Fruit fly (Drosophila melanogaster) Kc167 (cell line): ENCODE results near the gene CG42397.

Experiments used
- Myc ChIP-seq: fragments of >200 bp; optimal IDR thresholded peaks from 2 replicates; lab custom pipeline; 2017; ENCODE audit warnings: missing external identifiers
- Sin3A ChIP-seq: fragments of >200 bp; optimal IDR thresholded peaks from 2 replicates; lab custom pipeline; 2018; ENCODE audit warnings: missing external identifiers
- h ChIP-seq: fragments of >200 bp; optimal IDR thresholded peaks from 3 replicates; lab custom pipeline; 2018; ENCODE audit warnings: missing external identifiers
- insv ChIP-seq: fragments of >200 bp; optimal IDR thresholded peaks from 3 replicates; lab custom pipeline; 2018; ENCODE audit warnings: missing external identifiers
- psq ChIP-seq: fragments of >200 bp; optimal IDR thresholded peaks from 2 replicates; lab custom pipeline; 2017; ENCODE audit warnings: missing external identifiers
- ttk ChIP-seq: sonication (Bioruptor generic); optimal IDR thresholded peaks from 2 replicates; lab custom pipeline; 2017; ENCODE audit warnings: missing external identifiers

DNA sequence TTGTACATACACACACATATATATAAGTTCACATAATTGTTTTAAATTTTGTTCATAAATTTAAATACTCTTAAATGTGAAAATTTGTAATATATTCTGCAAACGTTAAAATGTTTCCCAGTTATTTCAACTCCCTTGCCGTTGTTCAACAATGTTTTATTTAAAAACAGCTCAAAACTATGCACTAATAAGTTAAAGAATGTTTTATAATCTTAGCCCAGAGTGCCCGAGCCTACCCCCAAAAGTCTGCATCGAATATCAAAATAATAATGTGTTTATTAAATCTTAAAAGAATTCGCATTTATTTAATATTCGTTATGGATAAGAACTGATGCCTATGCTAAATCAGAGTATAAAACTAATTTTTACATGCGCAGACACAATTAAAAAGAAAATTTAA, 34.4 kb upstream of the CG42397 start:
- TF ChIP-seq psq (lab: Kevin White, UChicago) (no peak), insv (no peak), h (no peak), ttk (no peak), Sin3A (no peak), Myc (no peak)
